Worm (Caenorhabditis elegans): ENCODE results near the gene srt-5.

Gene srt-5

DNA sequence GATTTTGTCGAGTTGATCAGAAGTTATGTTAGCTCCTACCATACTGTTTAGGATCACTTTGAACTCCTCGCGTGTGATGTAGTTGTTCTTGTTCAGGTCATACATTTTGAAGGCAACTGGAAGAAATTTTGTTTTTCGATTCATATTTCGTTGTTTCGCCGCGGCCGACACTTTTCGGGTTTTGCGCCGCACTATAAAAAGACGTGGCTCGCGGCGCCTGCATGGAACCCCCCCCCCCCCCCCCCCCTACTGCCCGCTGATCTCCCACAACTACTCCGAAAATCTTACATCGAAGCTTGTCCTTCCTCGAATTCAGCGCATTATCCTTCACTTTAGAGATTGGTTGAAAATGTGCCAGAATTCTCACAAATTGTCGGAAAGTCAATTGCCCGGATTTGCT lies 42.6 kb downstream of the srt-5 start:
- no peak for TF ChIP-seq nfya-1 (tag; optimal IDR thresholded peaks at IDR 0.05; ENCODE audit: insufficient read depth)
- TF ChIP-seq tbx-2 (tag; optimal IDR thresholded peaks at IDR 0.05), result no peak
- TF ChIP-seq ZK546.5 (tag; optimal IDR thresholded peaks at IDR 0.05), result no peak
- no peak for TF ChIP-seq fkh-2 (tag; optimal IDR thresholded peaks at IDR 0.05)
- no peak for TF ChIP-seq nhr-76 (tag; optimal IDR thresholded peaks at IDR 0.05)
- TF ChIP-seq pqm-1 (tag; optimal IDR thresholded peaks at IDR 0.05), result no peak
- TF ChIP-seq jun-1 (tag; optimal IDR thresholded peaks at IDR 0.05), result no peak
- no peak for TF ChIP-seq nhr-67 (tag; optimal IDR thresholded peaks at IDR 0.05)
- TF ChIP-seq fkh-10 (GFP tag; optimal IDR thresholded peaks at IDR 0.05), result no peak
- no peak for TF ChIP-seq ceh-9 (tag; optimal IDR thresholded peaks at IDR 0.05)
- TF ChIP-seq lsy-12 (tag; optimal IDR thresholded peaks at IDR 0.05), result no peak

DNA sequence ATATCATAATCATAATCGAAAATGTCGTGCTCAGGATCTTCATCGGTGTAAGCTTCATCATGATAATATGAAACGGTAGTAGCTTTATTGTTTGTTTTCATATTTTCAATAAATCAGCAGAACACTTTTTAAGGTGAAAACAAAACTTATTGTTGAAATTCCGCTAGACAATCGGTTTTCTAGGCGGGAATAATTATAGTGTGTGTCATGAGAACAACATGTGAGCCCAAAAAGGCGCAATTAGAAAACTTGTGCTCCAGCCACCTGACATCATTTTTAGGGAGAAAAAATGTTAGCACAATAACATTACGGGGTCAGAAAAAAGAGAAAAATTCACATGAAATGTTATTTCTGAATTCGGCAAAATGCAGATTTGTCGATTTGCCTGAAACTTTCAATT lies 46.5 kb downstream of the srt-5 start, which contains the start of gene srw-8:
Gene srw-8 (minus strand): TSS at position 101 of the 400 bp plus-strand sequence.
- no peak for TF ChIP-seq lsy-12 (tag; optimal IDR thresholded peaks at IDR 0.05)
- TF ChIP-seq unc-39 (tag; optimal IDR thresholded peaks at IDR 0.05), result no peak
- no peak for TF ChIP-seq ZK546.5 (tag; optimal IDR thresholded peaks at IDR 0.05)
- no peak for TF ChIP-seq elt-1 (tag; optimal IDR thresholded peaks at IDR 0.05)
- TF ChIP-seq ceh-16 (tag; optimal IDR thresholded peaks at IDR 0.05), result no peak
- TF ChIP-seq ceh-82 (tag; optimal IDR thresholded peaks at IDR 0.05), result no peak
- TF ChIP-seq lin-15B (tag; optimal IDR thresholded peaks at IDR 0.05), result no peak
- no peak for TF ChIP-seq nhr-77 (tag; optimal IDR thresholded peaks at IDR 0.05)
- no peak for TF ChIP-seq fkh-2 (tag; optimal IDR thresholded peaks at IDR 0.05)
- TF ChIP-seq nfya-1 (tag; optimal IDR thresholded peaks at IDR 0.05; ENCODE audit: insufficient read depth), result no peak
- TF ChIP-seq elt-3 (tag; optimal IDR thresholded peaks at IDR 0.05), result no peak
- no peak for TF ChIP-seq fkh-10 (GFP tag; optimal IDR thresholded peaks at IDR 0.05)
- TF ChIP-seq ama-1 (optimal IDR thresholded peaks at IDR 0.05), result no peak
- TF ChIP-seq daf-12 (tag; optimal IDR thresholded peaks at IDR 0.05), result no peak
- no peak for TF ChIP-seq tbx-2 (tag; optimal IDR thresholded peaks at IDR 0.05)
- no peak for TF ChIP-seq elt-2 (tag; optimal IDR thresholded peaks at IDR 0.05)
- no peak for TF ChIP-seq jun-1 (tag; optimal IDR thresholded peaks at IDR 0.05)
- TF ChIP-seq snpc-4 (tag; optimal IDR thresholded peaks at IDR 0.05), result no peak
- TF ChIP-seq lin-39 (tag; optimal IDR thresholded peaks at IDR 0.05), result no peak
- no peak for TF ChIP-seq nhr-67 (tag; optimal IDR thresholded peaks at IDR 0.05)

DNA sequence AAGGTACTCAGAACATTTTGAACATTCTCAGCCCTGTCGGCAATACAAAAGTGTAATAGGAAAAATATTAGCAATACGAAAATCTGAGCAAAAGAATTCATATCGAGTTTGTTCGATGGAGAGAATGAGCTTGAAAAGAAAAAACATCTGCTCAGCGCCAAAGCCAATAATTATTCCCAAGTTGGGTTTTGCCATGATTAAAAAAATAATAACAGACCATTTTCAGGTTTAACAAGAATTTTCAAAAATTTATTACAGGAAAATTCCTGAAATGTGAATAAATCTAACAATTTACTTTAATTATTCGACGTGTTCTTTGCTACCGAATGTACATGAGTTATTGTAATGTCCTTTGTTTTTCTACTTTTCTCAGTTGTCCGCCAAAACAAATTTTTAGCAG lies 48.3 kb downstream of the srt-5 start, which contains the start of gene irld-38:
Gene irld-38 (minus strand): TSS at position 101 of the 400 bp plus-strand sequence.
- TF ChIP-seq elt-1 (tag; optimal IDR thresholded peaks at IDR 0.05) (no peak), ztf-11 (tag; optimal IDR thresholded peaks at IDR 0.05) (no peak), ZK546.5 (tag; optimal IDR thresholded peaks at IDR 0.05) (no peak), nhr-43 (tag; optimal IDR thresholded peaks at IDR 0.05; ENCODE audit: poor library complexity, severe bottlenecking) (no peak), lin-15B (tag; optimal IDR thresholded peaks at IDR 0.05) (no peak)
